Worm (Caenorhabditis elegans): ENCODE results near the gene F59E12.15.

Gene F59E12.15

DNA sequence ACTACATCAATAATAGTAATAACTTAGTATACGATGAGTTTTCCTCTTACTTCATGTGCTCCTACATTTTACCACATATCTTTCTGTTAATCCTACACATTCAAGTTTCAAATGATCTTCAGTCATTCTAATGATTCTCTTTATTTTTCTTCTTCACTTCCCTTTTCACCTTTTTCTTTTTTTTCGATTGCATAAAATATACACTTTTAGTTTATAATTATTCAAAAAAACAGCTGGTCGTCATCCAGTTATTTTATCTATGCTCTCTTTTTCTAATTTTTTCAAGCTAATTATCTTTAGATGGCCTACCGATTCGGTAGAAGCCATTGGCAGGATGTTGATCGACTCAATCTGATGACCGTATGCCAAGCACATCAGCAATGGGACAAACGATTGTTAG lies 26.0 kb upstream of the F59E12.15 start, which contains the start of gene F59E12.1:
Gene F59E12.1 (plus strand): TSS at position 301 of the 400 bp plus-strand sequence.
- TF ChIP-seq blmp-1 (tag; optimal IDR thresholded peaks at IDR 0.05) = no peak
- TF ChIP-seq elt-1 (tag; optimal IDR thresholded peaks at IDR 0.05; ENCODE audit: borderline replicate concordance, insufficient read depth) = no peak
- no peak for TF ChIP-seq zip-8 (tag; optimal IDR thresholded peaks at IDR 0.05)
- TF ChIP-seq cnd-1 (tag; optimal IDR thresholded peaks at IDR 0.05) = no peak
- TF ChIP-seq ztf-11 (tag; optimal IDR thresholded peaks at IDR 0.05) = no peak
- no peak for TF ChIP-seq unc-62 (GFP tag; optimal IDR thresholded peaks at IDR 0.05)
- TF ChIP-seq ceh-83 (GFP tag; optimal IDR thresholded peaks at IDR 0.05) = no peak
- TF ChIP-seq elt-3 (tag; optimal IDR thresholded peaks at IDR 0.05) = no peak
- TF ChIP-seq mep-1 (tag; optimal IDR thresholded peaks at IDR 0.05) = no peak

DNA sequence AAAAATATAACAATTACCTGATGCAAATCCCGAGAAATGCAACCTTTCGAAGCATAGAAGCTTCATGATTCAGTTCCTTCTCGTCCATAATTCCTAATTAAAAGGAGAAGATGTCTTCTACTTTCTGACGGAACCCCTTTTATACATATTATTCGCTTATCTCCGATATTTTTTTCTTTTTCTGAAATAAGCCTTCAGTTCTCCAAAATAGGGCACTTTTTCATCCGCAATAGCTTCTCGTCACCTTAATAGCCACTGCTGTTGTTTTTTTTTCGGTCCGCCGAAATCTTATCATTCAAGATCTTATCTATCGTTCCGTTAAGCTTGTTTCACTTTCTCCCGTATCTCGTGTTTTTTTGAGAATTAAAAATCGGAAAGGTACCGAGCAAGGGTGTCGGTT lies 24.2 kb upstream of the F59E12.15 start, which contains the start of gene bli-2:
Gene bli-2 (minus strand): TSS at position 101 of the 400 bp plus-strand sequence.
- TF ChIP-seq elt-3 (tag; optimal IDR thresholded peaks at IDR 0.05) (no peak), lin-13 (tag; optimal IDR thresholded peaks at IDR 0.05) (no peak), sem-2 (GFP tag; optimal IDR thresholded peaks at IDR 0.05) (no peak), unc-120 (tag; optimal IDR thresholded peaks at IDR 0.05; ENCODE audit: poor library complexity, severe bottlenecking) (no peak), nhr-12 (tag; optimal IDR thresholded peaks at IDR 0.05) (no peak), hlh-1 (tag; optimal IDR thresholded peaks at IDR 0.05) (no peak), nhr-237 (tag; optimal IDR thresholded peaks at IDR 0.05) (no peak), bed-3 (GFP tag; optimal IDR thresholded peaks at IDR 0.05) (no peak), unc-62 (GFP tag; optimal IDR thresholded peaks at IDR 0.05) (no peak), lsy-2 (tag; optimal IDR thresholded peaks at IDR 0.05) (no peak), sptf-1 (tag; optimal IDR thresholded peaks at IDR 0.05) (no peak), drap-1 (GFP tag; optimal IDR thresholded peaks at IDR 0.05) (no peak), ceh-39 (tag; optimal IDR thresholded peaks at IDR 0.05) (no peak), ham-2 (GFP tag; optimal IDR thresholded peaks at IDR 0.05) (no peak), ceh-43 (GFP tag; optimal IDR thresholded peaks at IDR 0.05) (no peak), cnd-1 (tag; optimal IDR thresholded peaks at IDR 0.05) (no peak), lin-32 (GFP tag; optimal IDR thresholded peaks at IDR 0.05) (no peak), nhr-28 (tag; optimal IDR thresholded peaks at IDR 0.05) (no peak)

DNA sequence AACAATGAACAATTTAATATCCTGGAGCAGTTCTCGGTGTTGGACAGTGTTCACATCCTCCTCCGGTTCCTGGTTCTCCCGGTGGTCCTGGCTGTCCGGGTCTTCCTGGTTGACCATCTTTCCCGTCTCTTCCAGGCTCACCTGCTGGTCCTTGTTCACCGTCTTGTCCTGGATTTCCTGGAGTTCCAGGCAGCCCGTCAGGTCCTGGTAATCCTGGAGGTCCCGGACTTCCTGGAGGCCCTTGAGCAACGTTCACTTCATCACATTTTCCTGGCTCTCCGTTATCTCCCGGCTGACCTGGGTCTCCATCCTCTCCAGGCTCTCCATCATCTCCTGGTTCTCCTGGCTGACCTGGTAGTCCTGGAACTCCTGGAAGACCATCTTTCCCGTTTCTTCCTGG lies 23.2 kb upstream of the F59E12.15 start:
- no peak for TF ChIP-seq ceh-43 (GFP tag; optimal IDR thresholded peaks at IDR 0.05)
- TF ChIP-seq bed-3 (GFP tag; optimal IDR thresholded peaks at IDR 0.05) = no peak
- no peak for TF ChIP-seq hlh-1 (tag; optimal IDR thresholded peaks at IDR 0.05)
- no peak for TF ChIP-seq sptf-1 (tag; optimal IDR thresholded peaks at IDR 0.05)
- no peak for TF ChIP-seq nhr-76 (tag; optimal IDR thresholded peaks at IDR 0.05)
- no peak for TF ChIP-seq nhr-28 (tag; optimal IDR thresholded peaks at IDR 0.05)
- TF ChIP-seq flh-1 (GFP tag; optimal IDR thresholded peaks at IDR 0.05) = no peak
- TF ChIP-seq unc-120 (tag; optimal IDR thresholded peaks at IDR 0.05; ENCODE audit: poor library complexity, severe bottlenecking) = no peak
- no peak for TF ChIP-seq drap-1 (GFP tag; optimal IDR thresholded peaks at IDR 0.05)
- no peak for TF ChIP-seq mab-5 (tag; optimal IDR thresholded peaks at IDR 0.05)
- TF ChIP-seq pha-4 (tag; optimal IDR thresholded peaks at IDR 0.05) = no peak

DNA sequence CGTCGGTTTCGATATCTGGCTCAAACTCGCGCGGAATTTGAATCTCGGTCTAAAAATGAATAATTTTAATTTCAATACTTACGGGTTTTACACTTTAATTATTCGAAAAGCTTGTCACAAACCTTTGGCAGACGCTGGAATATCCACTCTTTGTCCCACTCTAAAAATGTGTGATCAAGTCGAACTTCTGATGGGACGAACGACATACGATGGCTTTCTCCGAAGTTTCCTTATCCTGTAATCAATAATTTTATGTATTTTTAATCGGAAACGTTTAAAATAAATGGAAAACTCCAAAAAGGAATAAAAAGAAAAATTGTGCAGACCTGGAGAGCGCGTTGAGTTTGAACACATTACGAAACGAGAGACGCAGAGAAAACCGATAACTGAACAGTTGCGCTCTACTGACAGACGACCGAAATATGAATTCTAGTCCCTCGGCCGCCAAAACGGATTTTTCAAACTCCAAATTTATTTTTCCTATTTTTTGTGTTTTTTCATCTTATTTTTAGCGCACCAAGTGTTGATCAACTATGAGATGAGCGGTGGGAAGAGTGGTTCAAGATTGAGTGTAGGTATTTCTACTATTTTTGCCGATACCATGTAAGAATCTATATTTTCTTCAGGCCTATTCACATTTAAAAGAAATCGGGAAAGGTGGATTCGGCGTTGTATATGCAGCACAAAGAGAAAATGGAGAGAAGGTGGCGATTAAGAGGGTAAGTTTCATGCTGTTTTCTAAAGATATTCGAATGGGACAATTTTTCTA lies 21.2 kb upstream of the F59E12.15 start, which contains the start of the genes sam-4, F59E12.17 and zyg-1:
Gene sam-4 (minus strand): TSS at position 51 of the 769 bp plus-strand sequence.
Gene F59E12.17 (minus strand): TSS at position 235 of the 769 bp plus-strand sequence.
Gene zyg-1 (plus strand): TSS at position 513 of the 769 bp plus-strand sequence.
- TF ChIP-seq ceh-39 (tag; optimal IDR thresholded peaks at IDR 0.05) (peak; percentile 96), snpc-4 (tag; optimal IDR thresholded peaks at IDR 0.05) (no peak), nhr-237 (tag; optimal IDR thresholded peaks at IDR 0.05) (peak; percentile 40), flh-1 (GFP tag; optimal IDR thresholded peaks at IDR 0.05) (no peak), bed-3 (GFP tag; optimal IDR thresholded peaks at IDR 0.05) (no peak), hlh-1 (tag; optimal IDR thresholded peaks at IDR 0.05) (peak; percentile 76), zip-8 (tag; optimal IDR thresholded peaks at IDR 0.05) (no peak), lsy-2 (tag; optimal IDR thresholded peaks at IDR 0.05) (peak; percentile 80), unc-62 (GFP tag; optimal IDR thresholded peaks at IDR 0.05) (peak; percentile 1), pha-4 (tag; optimal IDR thresholded peaks at IDR 0.05) (peak; percentile 28), nhr-76 (tag; optimal IDR thresholded peaks at IDR 0.05) (no peak), mep-1 (tag; optimal IDR thresholded peaks at IDR 0.05) (peak; percentile 88), ceh-83 (GFP tag; optimal IDR thresholded peaks at IDR 0.05) (no peak), ces-1 (GFP tag; optimal IDR thresholded peaks at IDR 0.05) (no peak), blmp-1 (tag; optimal IDR thresholded peaks at IDR 0.05) (no peak), elt-3 (tag; optimal IDR thresholded peaks at IDR 0.05) (no peak), drap-1 (GFP tag; optimal IDR thresholded peaks at IDR 0.05) (no peak), nhr-2 (tag; optimal IDR thresholded peaks at IDR 0.05) (peak; percentile 23), nhr-12 (tag; optimal IDR thresholded peaks at IDR 0.05) (no peak), lin-13 (tag; optimal IDR thresholded peaks at IDR 0.05) (peak; percentile 6), elt-1 (tag; optimal IDR thresholded peaks at IDR 0.05; ENCODE audit: borderline replicate concordance, insufficient read depth) (no peak), sptf-1 (tag; optimal IDR thresholded peaks at IDR 0.05) (peak; percentile 32), unc-39 (tag; optimal IDR thresholded peaks at IDR 0.05) (no peak)
